Worm (Caenorhabditis elegans) whole organism, L1 larva: Measurements from ENCODE around the gene pigg-1.

Experiments
- C16A3.4 ChIP-seq: fragments of 150-350 bp; optimal IDR thresholded peaks from 2 replicates; lab custom pipeline; 2014; ENCODE audit warnings: missing biosample characterization, missing genetic modification characterization
- alr-1 ChIP-seq: fragments of 200-800 bp; sonication (Bioruptor generic); optimal IDR thresholded peaks from 2 replicates; lab custom pipeline; 2018; ENCODE audit warnings: borderline replicate concordance, mild to moderate bottlenecking, missing genetic modification characterization, missing compliant biosample characterization
- ceh-8 ChIP-seq: fragments of 200-800 bp; sonication (Bioruptor generic); optimal IDR thresholded peaks from 2 replicates; lab custom pipeline; 2018; ENCODE audit warnings: mild to moderate bottlenecking, missing genetic modification characterization, moderate library complexity, missing compliant biosample characterization
- dsc-1 ChIP-seq: sonication (generic microtip); optimal IDR thresholded peaks from 2 replicates; lab custom pipeline; 2016; ENCODE audit warnings: mild to moderate bottlenecking, missing genetic modification characterization, missing compliant biosample characterization
- efl-1 ChIP-seq, 4 experiments: fragments of 150-350 bp; optimal IDR thresholded peaks in 3 of 4; peaks in 1 of 4; 1 replicate in 1 of 4; 2 replicates in 3 of 4; lab custom pipeline; 2014; ENCODE audit warnings: missing biosample characterization in 2 of 4, missing genetic modification characterization in 2 of 4, missing genetic modification reagents in 2 of 4
- efl-3 ChIP-seq: fragments of 200-800 bp; sonication (Bioruptor generic); optimal IDR thresholded peaks from 2 replicates; lab custom pipeline; 2018; ENCODE audit warnings: mild to moderate bottlenecking, missing genetic modification characterization, missing compliant biosample characterization
- egl-13 ChIP-seq: sonication (generic microtip); optimal IDR thresholded peaks from 2 replicates; lab custom pipeline; 2016; ENCODE audit warnings: missing genotype, missing genetic modification reagents, missing genetic modification characterization, missing compliant biosample characterization
- ets-5 ChIP-seq: fragments of 200-800 bp; sonication (Bioruptor generic); IDR thresholded peaks from 2 replicates; pipeline ENCODE4 v1.3.6; 2022; ENCODE audit warnings: missing genetic modification characterization, missing compliant biosample characterization
- fkh-8 ChIP-seq: sonication (generic microtip); optimal IDR thresholded peaks from 2 replicates; lab custom pipeline; 2016; ENCODE audit warnings: mild to moderate bottlenecking, missing genetic modification characterization, missing compliant biosample characterization
- hlh-17 ChIP-seq: fragments of 200-800 bp; sonication (Bioruptor generic); optimal IDR thresholded peaks from 2 replicates; lab custom pipeline; 2018; ENCODE audit warnings: missing genetic modification characterization, mild to moderate bottlenecking, missing compliant biosample characterization, moderate library complexity, borderline replicate concordance
- hpl-2 ChIP-seq: fragments of 150-350 bp; optimal IDR thresholded peaks from 2 replicates; lab custom pipeline; 2014; ENCODE audit warnings: missing biosample characterization, missing genetic modification reagents, missing genetic modification characterization
- irx-1 ChIP-seq: sonication (generic microtip); optimal IDR thresholded peaks from 2 replicates; lab custom pipeline; 2016; ENCODE audit warnings: missing genetic modification characterization, missing compliant biosample characterization
- lin-15B ChIP-seq: fragments of 150-350 bp; sonication (generic microtip); optimal IDR thresholded peaks from 3 replicates; lab custom pipeline; 2014; ENCODE audit warnings: missing biosample characterization, missing genetic modification characterization
- lin-39 ChIP-seq: fragments of 150-350 bp; optimal IDR thresholded peaks from 2 replicates; lab custom pipeline; 2014; ENCODE audit warnings: missing biosample characterization, missing genetic modification reagents, missing genetic modification characterization
- lir-3 ChIP-seq: sonication (generic microtip); optimal IDR thresholded peaks from 2 replicates; lab custom pipeline; 2016; ENCODE audit warnings: mild to moderate bottlenecking, missing genetic modification characterization, moderate library complexity, missing compliant biosample characterization; ENCODE audit not compliant: poor library complexity
- lsy-2 ChIP-seq, 2 experiments: fragments of 150-350 bp; optimal IDR thresholded peaks; 2 replicates each; lab custom pipeline; 2014; ENCODE audit warnings: missing biosample characterization in 2 of 2, missing genetic modification characterization in 2 of 2
- mef-2 ChIP-seq: fragments of 150-350 bp; optimal IDR thresholded peaks from 2 replicates; lab custom pipeline; 2014; ENCODE audit warnings: missing biosample characterization, missing genetic modification characterization
- mep-1 ChIP-seq: fragments of 150-350 bp; optimal IDR thresholded peaks from 2 replicates; lab custom pipeline; 2014; ENCODE audit warnings: missing biosample characterization, missing genetic modification characterization
- nhr-47 ChIP-seq: sonication (generic microtip); optimal IDR thresholded peaks from 2 replicates; lab custom pipeline; 2016; ENCODE audit warnings: mild to moderate bottlenecking, missing genetic modification characterization, moderate library complexity, missing compliant biosample characterization
- nhr-71 ChIP-seq: sonication (generic microtip); optimal IDR thresholded peaks from 2 replicates; lab custom pipeline; 2016; ENCODE audit warnings: mild to moderate bottlenecking, missing genetic modification characterization, moderate library complexity, missing compliant biosample characterization
- nhr-77 ChIP-seq: fragments of 150-350 bp; optimal IDR thresholded peaks from 2 replicates; lab custom pipeline; 2014; ENCODE audit warnings: missing biosample characterization, missing genetic modification characterization
- nhr-84 ChIP-seq: sonication (generic microtip); optimal IDR thresholded peaks from 2 replicates; lab custom pipeline; 2017; ENCODE audit warnings: missing biosample characterization, missing genetic modification characterization
- nhr-90 ChIP-seq: sonication (generic microtip); optimal IDR thresholded peaks from 2 replicates; lab custom pipeline; 2016; ENCODE audit warnings: mild to moderate bottlenecking, missing genetic modification characterization, missing compliant biosample characterization; ENCODE audit not compliant: poor library complexity
- pqm-1 ChIP-seq: sonication (generic microtip); optimal IDR thresholded peaks from 3 replicates; lab custom pipeline; 2017; ENCODE audit warnings: missing biosample characterization, missing genetic modification characterization
- rnt-1 ChIP-seq: sonication (generic microtip); optimal IDR thresholded peaks from 2 replicates; lab custom pipeline; 2016; ENCODE audit warnings: mild to moderate bottlenecking, missing genetic modification characterization, moderate library complexity, missing compliant biosample characterization
- sox-4 ChIP-seq: sonication (generic microtip); optimal IDR thresholded peaks from 2 replicates; lab custom pipeline; 2016; ENCODE audit warnings: missing genetic modification characterization, missing compliant biosample characterization
- sup-37 ChIP-seq: fragments of 200-800 bp; sonication (Bioruptor generic); optimal IDR thresholded peaks from 2 replicates; lab custom pipeline; 2018; ENCODE audit warnings: mild to moderate bottlenecking, missing genetic modification characterization, missing compliant biosample characterization
- swsn-7 ChIP-seq: sonication (generic microtip); optimal IDR thresholded peaks from 2 replicates; lab custom pipeline; 2016; ENCODE audit warnings: missing genetic modification characterization, missing compliant biosample characterization
- tbx-2 ChIP-seq: sonication (generic microtip); optimal IDR thresholded peaks from 2 replicates; lab custom pipeline; 2016; ENCODE audit warnings: missing genetic modification characterization, missing compliant biosample characterization
- tlp-1 ChIP-seq: fragments of 150-350 bp; optimal IDR thresholded peaks from 2 replicates; lab custom pipeline; 2014; ENCODE audit warnings: missing biosample characterization, missing genetic modification characterization
- unc-30 ChIP-seq: sonication (generic microtip); optimal IDR thresholded peaks from 2 replicates; lab custom pipeline; 2017; ENCODE audit warnings: missing biosample characterization, missing genetic modification characterization
- unc-62 ChIP-seq: fragments of 150-350 bp; optimal IDR thresholded peaks from 2 replicates; lab custom pipeline; 2014; ENCODE audit warnings: missing biosample characterization, missing genetic modification reagents, missing genetic modification characterization
- unc-86 ChIP-seq: sonication (generic microtip); optimal IDR thresholded peaks from 2 replicates; lab custom pipeline; 2016; ENCODE audit warnings: missing genetic modification characterization, missing compliant biosample characterization
- unc-98 ChIP-seq: fragments of 200-800 bp; sonication (Bioruptor generic); IDR thresholded peaks from 2 replicates; pipeline ENCODE4 v1.3.6; 2022; ENCODE audit warnings: missing genetic modification characterization, missing compliant biosample characterization
- vab-15 ChIP-seq: sonication (generic microtip); optimal IDR thresholded peaks from 2 replicates; lab custom pipeline; 2017; ENCODE audit warnings: missing genotype, mild to moderate bottlenecking, missing genetic modification characterization, missing compliant biosample characterization
- xbp-1 ChIP-seq: sonication (generic microtip); optimal IDR thresholded peaks from 2 replicates; lab custom pipeline; 2016; ENCODE audit warnings: missing genetic modification characterization, missing compliant biosample characterization
- zag-1 ChIP-seq: fragments of 150-350 bp; optimal IDR thresholded peaks from 2 replicates; lab custom pipeline; 2014; ENCODE audit warnings: missing biosample characterization, missing genetic modification characterization
- zip-4 ChIP-seq: fragments of 200-800 bp; sonication (Bioruptor generic); optimal IDR thresholded peaks from 2 replicates; lab custom pipeline; 2018; ENCODE audit warnings: mild to moderate bottlenecking, missing genetic modification characterization, moderate library complexity, missing compliant biosample characterization

Gene pigg-1

ce11 chrII:8577509-8578099, 22.5 kb downstream of the pigg-1 start, which contains the start of gene F54C9.9 (continued):
- no peak for TF ChIP-seq ets-5 (GFP tag; lab: Robert Waterston, UW)

DNA sequence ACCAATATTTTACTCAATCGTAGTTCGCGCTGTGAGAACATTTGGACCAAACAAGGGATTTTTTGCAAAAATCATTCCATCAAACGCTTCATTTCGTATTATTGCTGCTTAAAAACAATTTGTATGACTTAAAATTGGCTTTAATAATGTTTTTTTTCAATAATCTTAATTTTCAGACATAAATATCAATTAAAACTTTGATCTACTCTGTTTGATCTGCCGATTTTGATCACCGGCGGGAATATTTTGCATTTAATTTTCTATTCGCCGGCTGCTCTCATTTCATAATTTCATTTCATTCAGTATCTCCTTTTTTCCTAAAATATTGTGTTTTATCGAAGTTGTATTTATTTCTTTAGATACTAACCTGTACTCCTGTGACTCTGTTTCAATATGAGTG, 24.9 kb downstream of the pigg-1 start, which contains the start of gene puf-5:
TSS of gene puf-5 (plus strand) at position 358 of the 400 bp plus-strand sequence.
- no peak for TF ChIP-seq swsn-7 (tag; lab: Kevin White, UChicago)
- no peak for TF ChIP-seq zip-4 (GFP tag; lab: Kevin White, UChicago)
- no peak for TF ChIP-seq dsc-1 (tag; lab: Kevin White, UChicago)
- no peak for TF ChIP-seq sox-4
- no peak for TF ChIP-seq nhr-90 (tag; lab: Kevin White, UChicago)
- no peak for TF ChIP-seq unc-62 (GFP tag; lab: Kevin White, UChicago)
- TF ChIP-seq egl-13, result no peak
- TF ChIP-seq unc-30 (tag; lab: Kevin White, UChicago), result no peak
- TF ChIP-seq unc-98 (GFP tag; lab: Robert Waterston, UW), result no peak
- no peak for TF ChIP-seq rnt-1 (tag; lab: Kevin White, UChicago)
- no peak for TF ChIP-seq sup-37
- no peak for TF ChIP-seq nhr-71 (tag; lab: Kevin White, UChicago)
- no peak for TF ChIP-seq alr-1 (tag; lab: Kevin White, UChicago)
- no peak for TF ChIP-seq nhr-47 (tag; lab: Kevin White, UChicago)
- no peak for TF ChIP-seq lir-3 (tag; lab: Kevin White, UChicago)

DNA sequence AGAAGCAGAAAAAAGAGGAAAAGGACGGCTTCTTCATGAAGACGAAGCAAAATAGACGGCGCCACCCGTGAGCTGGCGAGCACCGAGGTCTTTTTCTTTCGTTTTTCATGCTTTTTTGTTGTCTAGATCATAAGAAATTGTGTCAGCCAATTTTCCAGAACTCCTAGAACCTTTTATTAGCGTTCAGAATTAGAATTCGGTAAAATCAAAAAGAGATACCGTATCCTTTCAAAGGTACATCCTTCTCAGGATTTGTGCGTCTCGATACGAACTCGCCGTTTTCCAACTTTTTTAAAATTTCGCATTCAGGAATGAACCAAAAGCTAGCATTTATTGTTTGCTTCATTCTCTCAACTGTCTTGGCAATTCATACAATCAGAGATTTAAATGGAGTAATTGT, 27.0 kb downstream of the pigg-1 start, which contains the start of gene F54C9.7:
TSS of gene F54C9.7 (plus strand) at position 301 of the 400 bp plus-strand sequence.
- TF ChIP-seq egl-13 (no peak), xbp-1 (tag; lab: Kevin White, UChicago) (no peak), nhr-90 (tag; lab: Kevin White, UChicago) (no peak), efl-3 (no peak), ceh-8 (no peak), tlp-1 (tag; lab: Kevin White, UChicago) (no peak), mef-2 (no peak), C16A3.4 (tag; lab: Kevin White, UChicago) (no peak), mep-1 (no peak), alr-1 (tag; lab: Kevin White, UChicago) (no peak), unc-30 (tag; lab: Kevin White, UChicago) (no peak), nhr-84 (tag; lab: Kevin White, UChicago) (no peak), pqm-1 (tag; lab: Kevin White, UChicago) (no peak)

ce11 chrII:8570977-8571376, 29.1 kb downstream of the pigg-1 start, which contains the start of gene bcs-1:
Gene bcs-1 (plus strand): TSS chrII:8571085.
- no peak for TF ChIP-seq fkh-8 (tag; lab: Kevin White, UChicago)
- no peak for TF ChIP-seq lin-15B (tag; lab: Kevin White, UChicago)
- TF ChIP-seq hlh-17 (GFP tag; lab: Kevin White, UChicago), result no peak
- no peak for TF ChIP-seq vab-15 (tag; lab: Kevin White, UChicago)
- peak in 1 of 2 experiments; percentile 53 for TF ChIP-seq lsy-2 (tag; optimal IDR thresholded peaks at IDR 0.05; lab: Kevin White, UChicago)
- TF ChIP-seq rnt-1 (tag; lab: Kevin White, UChicago), result no peak
- TF ChIP-seq lir-3 (tag; lab: Kevin White, UChicago), result no peak
- TF ChIP-seq zag-1 (tag; lab: Kevin White, UChicago), result no peak
- TF ChIP-seq tbx-2 (tag; lab: Kevin White, UChicago), result no peak
- TF ChIP-seq unc-86 (tag; lab: Kevin White, UChicago), result no peak
- TF ChIP-seq lin-39 (tag; lab: Kevin White, UChicago), result no peak
- no peak for TF ChIP-seq nhr-77 (tag; lab: Kevin White, UChicago)
- TF ChIP-seq hpl-2 (GFP tag; lab: Kevin White, UChicago), result no peak
- no peak for TF ChIP-seq irx-1 (tag; lab: Kevin White, UChicago)
- no peak for TF ChIP-seq efl-1 (optimal IDR thresholded peaks at IDR 0.05; lab: Kevin White, UChicago)
- TF ChIP-seq efl-1 (GFP tag; optimal IDR thresholded peaks at IDR 0.05 in 1 of 2; lab: Kevin White, UChicago), result peak in 1 of 2 experiments; percentile 77
